Worm (Caenorhabditis elegans) whole organism, L2 larva: ENCODE measurements around the gene srh-208.

Source experiments
- blmp-1 ChIP-seq: sonication (generic microtip); optimal IDR thresholded peaks from 2 replicates; lab custom pipeline; 2017; ENCODE audit warnings: missing genetic modification characterization, mild to moderate bottlenecking, missing compliant biosample characterization, antibody characterized with exemption, moderate library complexity; ENCODE audit not compliant: insufficient read depth
- mdl-1 ChIP-seq, 2 experiments: fragments of 150-350 bp in 1 of 2; sonication (generic microtip) in 1 of 2; optimal IDR thresholded peaks; 2 replicates each; lab custom pipeline; 2017; ENCODE audit warnings: missing biosample characterization in 2 of 2, missing genetic modification characterization in 2 of 2
- unc-55 ChIP-seq: fragments of 150-350 bp; sonication (generic microtip); optimal IDR thresholded peaks from 3 replicates; lab custom pipeline; 2014; ENCODE audit warnings: missing biosample characterization, missing genetic modification reagents, missing genetic modification characterization
- zag-1 ChIP-seq: fragments of 150-350 bp; optimal IDR thresholded peaks from 2 replicates; lab custom pipeline; 2014; ENCODE audit warnings: missing biosample characterization, missing genetic modification characterization

ce11 chrV:19322387-19322786 lies 5.2 kb downstream of the srh-208 start, which contains the start of gene C43D7.4:
- TF ChIP-seq mdl-1 (tag; optimal IDR thresholded peaks at IDR 0.05; lab: Kevin White, UChicago) (no peak), unc-55 (no peak), blmp-1 (no peak), zag-1 (no peak)
